Fruit fly (Drosophila melanogaster) whole organism: ENCODE measurements around the gene cDIP.

ENCODE experiments used
- CG8478 ChIP-seq: fragments of >200 bp; optimal IDR thresholded peaks from 2 replicates; lab custom pipeline; 2018; ENCODE audit warnings: inconsistent platforms
- Dll ChIP-seq: fragments of >200 bp; optimal IDR thresholded peaks from 2 replicates; lab custom pipeline; 2017
- EcR ChIP-seq, 2 experiments: fragments of >200 bp; optimal IDR thresholded peaks; 2 replicates each; lab custom pipeline; 2017; ENCODE audit warnings: missing biosample characterization in 2 of 2, missing genetic modification characterization in 2 of 2, missing genetic modification reagents in 2 of 2
- pan ChIP-seq: fragments of >200 bp; optimal IDR thresholded peaks from 2 replicates; lab custom pipeline; 2017
- psq ChIP-seq: fragments of >200 bp; optimal IDR thresholded peaks from 2 replicates; lab custom pipeline; 2017
- usp ChIP-seq: fragments of >200 bp; optimal IDR thresholded peaks from 2 replicates; lab custom pipeline; 2017; ENCODE audit warnings: missing biosample characterization, missing genetic modification characterization, mixed read lengths

cDIP gene

DNA sequence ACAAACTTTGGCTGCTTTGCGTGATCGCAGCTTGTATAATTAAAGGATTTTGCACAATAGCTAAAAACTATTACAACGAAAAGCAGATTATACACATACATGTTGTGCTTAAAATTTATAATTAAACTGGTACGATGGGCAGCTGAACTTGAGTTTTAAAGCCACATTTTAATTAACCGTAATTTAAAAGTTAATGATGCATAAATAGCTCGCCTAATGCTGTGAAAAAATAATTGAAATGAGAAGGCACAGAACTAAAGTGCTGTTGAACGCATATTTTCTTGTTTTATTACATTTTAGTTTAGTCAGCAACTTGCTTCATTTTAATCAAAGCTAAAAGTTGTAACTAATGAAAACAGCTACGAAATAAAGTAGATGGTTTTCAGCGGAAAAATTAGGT lies 31.3 kb downstream of the cDIP start, which contains the start of gene Obp93a:
TSS of gene Obp93a (minus strand) at position 101 of the 400 bp plus-strand sequence.
- TF ChIP-seq pan (no peak), EcR (GFP tag; optimal IDR thresholded peaks at IDR 0.05; lab: Kevin White, UChicago) (no peak), usp (GFP tag; lab: Kevin White, UChicago) (no peak), Dll (no peak), CG8478 (no peak), psq (no peak)

DNA sequence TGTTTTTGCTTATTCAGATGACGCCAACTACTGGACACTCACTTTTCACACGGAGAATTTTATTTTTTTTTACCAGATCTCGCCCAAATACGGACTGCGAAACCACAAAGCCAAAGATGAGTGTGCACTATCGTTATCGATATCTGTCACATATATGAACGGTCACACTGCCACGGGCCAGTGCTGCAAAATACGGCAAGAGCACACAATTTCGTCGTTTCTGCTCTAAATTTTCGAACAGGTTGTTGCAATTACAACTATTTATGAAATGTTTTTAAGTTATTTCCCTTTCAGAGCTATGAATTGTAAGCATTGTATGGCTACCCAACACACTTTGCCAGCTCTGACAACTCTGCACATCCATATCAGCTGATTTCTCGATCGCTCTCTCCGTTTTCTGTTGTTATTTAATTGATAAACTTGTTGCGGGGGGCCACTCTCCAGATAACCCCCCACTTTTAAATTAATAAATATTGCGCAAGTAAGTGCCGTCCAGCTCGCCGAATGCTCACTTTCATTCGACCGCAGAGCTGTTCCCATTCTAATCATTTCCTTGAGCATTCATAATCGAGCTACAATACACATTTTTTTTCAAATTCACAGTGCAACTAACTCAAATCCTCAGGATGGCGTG lies 33.4 kb downstream of the cDIP start, which contains the start of the genes slmb and CG5793:
TSS of gene slmb (minus strand) at position 134 of the 634 bp plus-strand sequence.
TSS of gene CG5793 (plus strand) at position 222 of the 634 bp plus-strand sequence.
- TF ChIP-seq usp (GFP tag; lab: Kevin White, UChicago) (no peak), psq (no peak), pan (no peak), Dll (no peak), EcR (GFP tag; optimal IDR thresholded peaks at IDR 0.05; lab: Kevin White, UChicago) (no peak), CG8478 (no peak)

DNA sequence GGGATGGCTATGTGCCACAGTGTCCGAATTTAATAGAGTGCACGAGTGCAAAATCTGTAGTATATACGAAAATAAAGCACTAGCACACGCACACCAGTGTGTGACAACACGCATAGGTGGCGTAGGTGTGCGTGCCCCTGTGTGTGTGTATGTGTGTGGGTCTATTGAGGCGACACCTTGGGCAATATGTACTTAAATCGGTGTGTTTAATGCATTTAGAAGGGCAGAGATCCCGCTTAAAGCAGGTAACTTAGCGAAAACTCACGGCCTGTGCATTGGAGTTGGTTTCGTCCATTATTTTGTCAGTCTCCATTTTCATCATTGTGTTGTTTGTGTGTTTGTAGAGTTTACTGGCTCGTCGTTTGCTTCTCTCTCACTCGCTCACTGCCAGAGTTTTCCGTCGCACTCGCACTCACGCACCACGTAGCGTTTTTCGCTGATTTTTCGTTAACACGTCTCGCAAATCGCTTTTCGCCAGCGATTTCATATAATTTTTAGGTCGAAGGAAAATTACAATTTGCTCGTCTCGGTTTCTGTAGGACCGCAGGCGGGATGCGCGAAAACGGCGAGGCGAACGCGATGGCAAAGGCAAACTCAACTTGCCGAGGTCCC lies 34.1 kb downstream of the cDIP start:
- peak; percentile 73 for TF ChIP-seq CG8478
- TF ChIP-seq psq = no peak
- no peak for TF ChIP-seq usp (GFP tag; lab: Kevin White, UChicago)
- no peak for TF ChIP-seq Dll
- TF ChIP-seq pan = no peak
- no peak for TF ChIP-seq EcR (GFP tag; optimal IDR thresholded peaks at IDR 0.05; lab: Kevin White, UChicago)

DNA sequence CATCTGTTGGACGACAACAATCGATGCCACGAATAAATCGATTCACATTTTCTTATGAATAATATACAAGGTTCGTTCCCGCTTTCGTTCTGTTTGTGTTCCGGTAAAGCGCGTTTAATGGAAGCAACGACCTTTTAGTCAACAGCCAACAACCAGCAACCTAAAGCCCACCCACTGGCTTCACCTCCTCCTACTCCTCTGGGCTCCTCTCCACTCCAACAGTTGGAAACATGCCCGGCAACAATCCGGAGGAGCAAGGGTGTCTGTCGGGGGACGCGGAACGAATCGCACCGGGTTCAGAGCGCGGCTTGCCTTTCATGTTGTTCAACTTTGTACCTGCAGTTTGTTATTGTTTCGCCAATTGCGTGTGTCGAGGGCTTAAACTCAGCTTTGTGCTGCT lies 36.7 kb downstream of the cDIP start:
- TF ChIP-seq usp (GFP tag; lab: Kevin White, UChicago) = no peak
- TF ChIP-seq EcR (GFP tag; optimal IDR thresholded peaks at IDR 0.05; lab: Kevin White, UChicago) = no peak
- no peak for TF ChIP-seq CG8478
- no peak for TF ChIP-seq Dll
- TF ChIP-seq pan = no peak
- TF ChIP-seq psq = no peak

DNA sequence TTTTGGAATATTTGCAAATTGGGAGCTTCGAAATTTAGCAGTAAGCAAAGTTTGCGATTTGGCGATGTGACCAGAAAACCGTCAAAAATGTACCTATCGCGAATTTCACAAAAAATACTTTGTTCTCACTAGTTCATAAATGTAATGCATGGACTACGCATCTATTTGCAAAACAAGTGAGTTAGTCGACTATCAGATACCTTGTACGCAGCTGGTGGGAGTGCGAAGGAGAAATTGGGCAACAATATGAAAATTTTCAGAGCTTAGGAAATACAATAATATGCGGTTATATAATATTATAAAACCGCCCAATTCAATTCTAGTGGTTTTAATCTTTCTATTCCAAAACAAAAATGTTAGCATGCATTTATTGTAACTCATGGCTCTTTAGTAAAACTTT lies 42.1 kb downstream of the cDIP start, which contains the start of gene Bdbt:
TSS of gene Bdbt (minus strand) at position 73 of the 400 bp plus-strand sequence.
- TF ChIP-seq Dll (no peak), pan (no peak), EcR (GFP tag; optimal IDR thresholded peaks at IDR 0.05; lab: Kevin White, UChicago) (no peak), psq (no peak), usp (GFP tag; lab: Kevin White, UChicago) (no peak), CG8478 (no peak)

DNA sequence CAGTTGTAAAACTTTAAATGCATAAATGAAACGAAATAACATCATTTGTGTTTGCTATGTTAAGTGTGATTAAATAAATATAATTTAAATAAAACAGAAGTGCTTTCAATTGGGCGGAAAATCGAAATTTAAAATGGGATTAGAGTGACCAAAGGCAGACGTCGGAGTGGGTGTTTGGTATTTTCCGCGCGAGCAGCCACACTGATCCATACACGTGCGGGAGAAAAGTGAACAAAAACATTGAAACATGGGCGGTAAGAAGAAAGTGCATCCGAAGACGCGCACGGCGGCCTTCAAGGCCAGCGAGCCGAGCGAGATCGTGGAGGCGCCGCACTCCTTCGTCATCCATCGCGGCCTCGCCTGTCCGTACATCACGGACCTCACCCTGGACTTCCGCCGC lies 44.8 kb downstream of the cDIP start, which contains the start of gene ppan:
TSS of gene ppan (plus strand) at position 198 of the 400 bp plus-strand sequence.
- no peak for TF ChIP-seq Dll
- no peak for TF ChIP-seq pan
- no peak for TF ChIP-seq psq
- no peak for TF ChIP-seq EcR (GFP tag; optimal IDR thresholded peaks at IDR 0.05; lab: Kevin White, UChicago)

DNA sequence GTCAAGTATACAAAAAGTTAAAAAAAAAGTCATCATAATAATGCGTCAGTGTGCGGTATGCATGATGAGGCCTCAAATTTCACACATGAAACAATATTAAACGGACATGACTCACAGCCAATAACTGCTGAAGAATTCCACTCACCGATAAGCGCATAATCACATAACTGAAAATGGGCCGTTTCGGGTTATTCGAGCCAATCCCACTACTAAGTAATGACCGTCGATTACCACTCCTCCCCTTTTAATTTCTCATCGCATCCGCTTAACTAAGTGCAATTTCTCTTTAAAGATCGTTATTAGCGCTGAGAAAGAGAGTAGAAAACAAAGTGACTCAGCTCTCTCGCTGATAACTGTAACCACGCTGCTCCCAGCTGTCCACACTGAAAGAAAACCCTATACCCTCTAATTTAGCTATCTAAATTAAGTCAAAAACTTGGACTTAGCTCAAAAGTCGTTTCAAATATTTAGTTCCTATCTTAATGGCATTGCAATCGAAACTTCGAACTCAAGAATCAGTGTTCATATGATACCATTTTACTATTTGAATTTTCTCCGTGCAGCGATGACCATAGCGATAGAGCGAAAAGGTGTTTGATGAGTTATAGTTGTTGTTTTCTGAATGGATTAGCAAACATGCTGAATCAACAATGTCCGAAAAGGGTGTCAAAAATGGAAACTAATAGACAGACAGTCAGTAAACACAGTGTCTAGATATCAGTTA lies 48.0 kb downstream of the cDIP start:
- TF ChIP-seq psq (no peak), EcR (GFP tag; optimal IDR thresholded peaks at IDR 0.05; lab: Kevin White, UChicago) (no peak), pan (no peak), usp (GFP tag; lab: Kevin White, UChicago) (no peak)

DNA sequence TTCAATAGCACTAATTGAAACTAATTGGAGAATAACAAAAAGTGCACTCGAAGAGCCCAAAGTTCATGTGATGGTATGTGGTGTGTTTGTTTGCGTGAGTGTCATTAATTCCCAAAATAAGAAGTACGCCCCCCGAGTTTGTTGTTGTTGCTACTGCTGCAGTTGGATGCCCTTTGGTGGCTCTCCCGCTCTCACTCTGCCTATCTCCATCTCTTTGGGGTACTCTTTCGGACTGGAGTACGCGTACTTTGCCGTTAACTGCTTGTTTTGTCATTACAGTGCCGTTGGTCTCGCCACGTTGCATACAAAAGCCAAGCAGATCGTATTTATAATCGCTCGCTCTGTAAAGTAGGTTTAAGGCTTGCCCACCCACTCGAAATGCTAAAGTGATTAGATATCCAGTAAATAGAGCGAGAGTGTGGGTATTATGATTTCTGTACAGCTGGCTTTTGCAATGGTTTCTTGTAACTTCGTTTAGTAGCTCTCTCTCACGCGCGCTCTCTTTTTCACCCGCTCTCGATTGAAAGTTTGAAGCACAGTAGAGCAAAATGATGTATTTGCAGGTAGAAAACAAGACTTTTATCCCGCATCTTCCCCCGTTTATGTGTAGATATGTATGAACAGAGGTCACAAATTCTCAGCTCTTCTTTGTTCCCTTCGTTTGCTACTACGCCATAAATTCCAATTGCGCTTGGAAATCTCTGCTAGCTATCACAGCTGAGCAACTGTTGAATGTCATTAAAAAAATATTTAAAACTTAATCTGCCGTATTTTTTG lies 48.7 kb downstream of the cDIP start:
- TF ChIP-seq CG8478 (no peak), psq (no peak), usp (GFP tag; lab: Kevin White, UChicago) (no peak), pan (no peak), Dll (no peak), EcR (GFP tag; optimal IDR thresholded peaks at IDR 0.05; lab: Kevin White, UChicago) (no peak)

DNA sequence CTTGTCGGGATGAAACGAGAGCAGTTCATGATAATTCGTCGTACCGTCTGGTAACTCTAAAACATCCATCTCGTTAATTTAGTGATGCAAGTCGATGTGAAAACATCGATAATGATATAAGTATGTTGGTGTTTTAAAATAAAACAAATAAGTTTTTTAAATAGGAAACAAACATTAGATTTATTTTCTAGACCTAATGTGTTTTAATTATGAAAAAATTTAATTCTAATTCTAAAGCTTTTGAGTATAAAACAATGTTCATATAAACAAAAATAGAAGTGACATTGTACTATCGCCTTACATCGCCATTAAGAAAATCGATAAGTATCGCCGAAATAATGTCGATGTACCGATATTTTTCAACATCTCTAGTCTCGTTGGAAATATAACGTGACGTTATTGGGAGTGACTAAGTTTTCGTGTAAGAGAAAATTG lies 49.8 kb downstream of the cDIP start, which contains the start of gene Rab11:
TSS of gene Rab11 (plus strand) at position 363 of the 435 bp plus-strand sequence.
- TF ChIP-seq Dll (no peak), CG8478 (no peak), usp (GFP tag; lab: Kevin White, UChicago) (no peak), psq (no peak), EcR (GFP tag; optimal IDR thresholded peaks at IDR 0.05; lab: Kevin White, UChicago) (no peak), pan (no peak)

DNA sequence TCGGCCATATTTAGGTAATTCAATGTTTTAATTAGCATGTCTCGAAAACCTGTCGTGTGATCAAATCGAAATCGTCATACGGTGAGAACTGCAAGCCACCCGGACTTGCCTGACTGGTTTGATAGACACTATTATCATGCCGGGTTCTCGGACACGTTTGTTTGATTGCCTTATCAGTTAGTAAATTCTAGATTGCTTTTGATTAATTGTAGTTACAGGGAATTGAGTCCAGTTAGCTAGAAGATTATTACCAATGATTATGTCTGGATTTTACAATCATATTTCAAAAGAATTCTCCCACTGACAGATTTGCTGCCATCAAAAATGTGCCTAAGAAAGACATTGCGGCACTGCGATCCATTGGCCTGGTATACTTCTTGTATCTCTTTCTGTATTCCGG lies 51.2 kb downstream of the cDIP start:
- TF ChIP-seq Dll = no peak
- no peak for TF ChIP-seq CG8478
- no peak for TF ChIP-seq psq
- TF ChIP-seq pan = no peak
- no peak for TF ChIP-seq EcR (GFP tag; optimal IDR thresholded peaks at IDR 0.05; lab: Kevin White, UChicago)
- TF ChIP-seq usp (GFP tag; lab: Kevin White, UChicago) = no peak
